Worm (Caenorhabditis elegans) whole organism, mixed stage, embryonic: ENCODE measurements around the gene T14B4.20.

Experiments
- M03D4.4 ChIP-seq: sonication (generic microtip); optimal IDR thresholded peaks from 2 replicates; lab custom pipeline; 2017; ENCODE audit warnings: mild to moderate bottlenecking, missing genetic modification characterization, missing compliant biosample characterization
- bed-3 ChIP-seq: fragments of 200-800 bp; sonication (Bioruptor generic); optimal IDR thresholded peaks from 3 replicates; lab custom pipeline; 2018; ENCODE audit warnings: mild to moderate bottlenecking, missing genetic modification characterization, moderate library complexity, missing compliant biosample characterization
- blmp-1 ChIP-seq: fragments of 150-350 bp; optimal IDR thresholded peaks from 2 replicates; lab custom pipeline; 2014; ENCODE audit warnings: missing biosample characterization, missing genetic modification characterization
- ceh-39 ChIP-seq: fragments of 150-350 bp; optimal IDR thresholded peaks from 2 replicates; lab custom pipeline; 2014; ENCODE audit warnings: missing biosample characterization, missing genetic modification characterization
- ceh-43 ChIP-seq: fragments of 200-800 bp; sonication (Bioruptor generic); optimal IDR thresholded peaks from 2 replicates; lab custom pipeline; 2018; ENCODE audit warnings: mild to moderate bottlenecking, missing genetic modification characterization, moderate library complexity, missing compliant biosample characterization
- ceh-83 ChIP-seq: fragments of 200-800 bp; sonication (Bioruptor generic); optimal IDR thresholded peaks from 2 replicates; lab custom pipeline; 2018; ENCODE audit warnings: mild to moderate bottlenecking, missing genetic modification characterization, missing compliant biosample characterization
- ces-1 ChIP-seq: fragments of 150-350 bp; optimal IDR thresholded peaks from 2 replicates; lab custom pipeline; 2014; ENCODE audit warnings: missing biosample characterization, missing genetic modification reagents, missing genetic modification characterization
- cnd-1 ChIP-seq: fragments of 200-800 bp; sonication (Bioruptor generic); optimal IDR thresholded peaks from 2 replicates; lab custom pipeline; 2018; ENCODE audit warnings: mild to moderate bottlenecking, missing genetic modification characterization, missing compliant biosample characterization
- drap-1 ChIP-seq: fragments of 200-800 bp; sonication (Bioruptor generic); optimal IDR thresholded peaks from 3 replicates; lab custom pipeline; 2018; ENCODE audit warnings: mild to moderate bottlenecking, missing genetic modification characterization, missing compliant biosample characterization
- elt-1 ChIP-seq: sonication (generic microtip); optimal IDR thresholded peaks from 2 replicates; lab custom pipeline; 2017; ENCODE audit warnings: missing genetic modification characterization, mild to moderate bottlenecking, missing compliant biosample characterization, antibody characterized with exemption, moderate library complexity, borderline replicate concordance; ENCODE audit not compliant: insufficient read depth
- elt-3 ChIP-seq: fragments of 150-350 bp; optimal IDR thresholded peaks from 2 replicates; lab custom pipeline; 2014; ENCODE audit warnings: missing biosample characterization, missing genetic modification characterization
- flh-1 ChIP-seq: fragments of 200-800 bp; sonication (Bioruptor generic); optimal IDR thresholded peaks from 2 replicates; lab custom pipeline; 2018; ENCODE audit warnings: mild to moderate bottlenecking, missing genetic modification characterization, moderate library complexity, missing compliant biosample characterization
- ham-2 ChIP-seq: fragments of 200-800 bp; sonication (Bioruptor generic); optimal IDR thresholded peaks from 2 replicates; lab custom pipeline; 2018; ENCODE audit warnings: mild to moderate bottlenecking, missing genetic modification characterization, missing compliant biosample characterization
- hlh-1 ChIP-seq: fragments of 150-350 bp; optimal IDR thresholded peaks from 2 replicates; lab custom pipeline; 2014; ENCODE audit warnings: missing biosample characterization, missing genetic modification reagents, missing genetic modification characterization
- lin-13 ChIP-seq: fragments of 150-350 bp; optimal IDR thresholded peaks from 2 replicates; lab custom pipeline; 2014; ENCODE audit warnings: missing biosample characterization, missing genetic modification characterization
- lin-32 ChIP-seq: fragments of 200-800 bp; sonication (Bioruptor generic); optimal IDR thresholded peaks from 2 replicates; lab custom pipeline; 2018; ENCODE audit warnings: mild to moderate bottlenecking, missing genetic modification characterization, missing compliant biosample characterization
- lsy-2 ChIP-seq: fragments of 150-350 bp; optimal IDR thresholded peaks from 2 replicates; lab custom pipeline; 2014; ENCODE audit warnings: missing biosample characterization, missing genetic modification characterization
- mab-5 ChIP-seq: fragments of 150-350 bp; optimal IDR thresholded peaks from 2 replicates; lab custom pipeline; 2014; ENCODE audit warnings: missing biosample characterization, missing genetic modification characterization
- mep-1 ChIP-seq: fragments of 150-350 bp; optimal IDR thresholded peaks from 2 replicates; lab custom pipeline; 2017; ENCODE audit warnings: missing biosample characterization, missing genetic modification reagents, missing genetic modification characterization, inconsistent platforms
- mls-2 ChIP-seq: sonication (generic microtip); optimal IDR thresholded peaks from 2 replicates; lab custom pipeline; 2016; ENCODE audit warnings: mild to moderate bottlenecking, missing genetic modification characterization, moderate library complexity, missing compliant biosample characterization
- nhr-12 ChIP-seq: fragments of 150-350 bp; optimal IDR thresholded peaks from 2 replicates; lab custom pipeline; 2014; ENCODE audit warnings: missing biosample characterization, missing genetic modification characterization
- nhr-2 ChIP-seq: fragments of 150-350 bp; optimal IDR thresholded peaks from 2 replicates; lab custom pipeline; 2014; ENCODE audit warnings: missing biosample characterization, missing genetic modification characterization
- nhr-237 ChIP-seq: fragments of 150-350 bp; optimal IDR thresholded peaks from 2 replicates; lab custom pipeline; 2014; ENCODE audit warnings: missing biosample characterization, missing genetic modification characterization
- nhr-28 ChIP-seq: fragments of 150-350 bp; optimal IDR thresholded peaks from 2 replicates; lab custom pipeline; 2014; ENCODE audit warnings: missing biosample characterization, missing genetic modification characterization
- nhr-76 ChIP-seq: sonication (generic microtip); optimal IDR thresholded peaks from 2 replicates; lab custom pipeline; 2017; ENCODE audit warnings: missing biosample characterization, missing genetic modification characterization
- pha-4 ChIP-seq: fragments of 150-350 bp; optimal IDR thresholded peaks from 2 replicates; lab custom pipeline; 2018; ENCODE audit warnings: missing biosample characterization, missing genetic modification reagents, missing genetic modification characterization
- sem-2 ChIP-seq: fragments of 200-800 bp; sonication (Bioruptor generic); optimal IDR thresholded peaks from 2 replicates; lab custom pipeline; 2018; ENCODE audit warnings: mild to moderate bottlenecking, missing genetic modification characterization, missing compliant biosample characterization
- snpc-4 ChIP-seq: fragments of 150-350 bp; optimal IDR thresholded peaks from 2 replicates; lab custom pipeline; 2014; ENCODE audit warnings: missing biosample characterization, missing genetic modification characterization
- sptf-1 ChIP-seq: sonication (generic microtip); optimal IDR thresholded peaks from 2 replicates; lab custom pipeline; 2017; ENCODE audit warnings: mild to moderate bottlenecking, missing genetic modification characterization, moderate library complexity, missing compliant biosample characterization
- tbx-8 ChIP-seq: fragments of 200-800 bp; sonication (Bioruptor generic); optimal IDR thresholded peaks from 2 replicates; lab custom pipeline; 2018; ENCODE audit warnings: mild to moderate bottlenecking, missing genetic modification characterization, moderate library complexity, missing compliant biosample characterization
- unc-120 ChIP-seq: sonication (generic microtip); optimal IDR thresholded peaks from 2 replicates; lab custom pipeline; 2017; ENCODE audit warnings: missing genetic modification characterization, missing compliant biosample characterization; ENCODE audit not compliant: poor library complexity, severe bottlenecking
- unc-39 ChIP-seq: fragments of 150-350 bp; optimal IDR thresholded peaks from 2 replicates; lab custom pipeline; 2014; ENCODE audit warnings: missing biosample characterization, missing genetic modification characterization
- unc-62 ChIP-seq: fragments of 150-350 bp; optimal IDR thresholded peaks from 2 replicates; lab custom pipeline; 2014; ENCODE audit warnings: missing biosample characterization, missing genetic modification reagents, missing genetic modification characterization
- ztf-11 ChIP-seq: fragments of 150-350 bp; optimal IDR thresholded peaks from 2 replicates; lab custom pipeline; 2014; ENCODE audit warnings: missing biosample characterization, missing genetic modification characterization

The T14B4.20 gene

ce11 chrII:6713003-6713402 lies 3.7 kb upstream of the T14B4.20 start:
- no peak for TF ChIP-seq M03D4.4
- TF ChIP-seq nhr-12 (tag; lab: Kevin White, UChicago), result no peak
- TF ChIP-seq drap-1 (GFP tag; lab: Kevin White, UChicago), result no peak
- TF ChIP-seq unc-120 (tag; lab: Kevin White, UChicago), result no peak
- no peak for TF ChIP-seq hlh-1
- TF ChIP-seq elt-1 (tag; lab: Kevin White, UChicago), result peak; percentile 51
- TF ChIP-seq nhr-2 (tag; lab: Kevin White, UChicago), result no peak
- no peak for TF ChIP-seq sptf-1 (tag; lab: Kevin White, UChicago)
- no peak for TF ChIP-seq flh-1
- TF ChIP-seq unc-62, result peak; percentile 32
- no peak for TF ChIP-seq lsy-2 (tag; lab: Kevin White, UChicago)
- no peak for TF ChIP-seq nhr-237 (tag; lab: Kevin White, UChicago)
- TF ChIP-seq blmp-1 (tag; lab: Kevin White, UChicago), result no peak
- TF ChIP-seq ceh-43 (GFP tag; lab: Kevin White, UChicago), result no peak
- peak; percentile 84 for TF ChIP-seq ham-2 (GFP tag; lab: Kevin White, UChicago)

- TF ChIP-seq nhr-2 (tag; lab: Kevin White, UChicago), result no peak
- peak; percentile 82 for TF ChIP-seq blmp-1 (tag; lab: Kevin White, UChicago)
- TF ChIP-seq unc-62, result peak; percentile 23
- TF ChIP-seq elt-3 (tag; lab: Kevin White, UChicago), result peak; percentile 34
- peak; percentile 8 for TF ChIP-seq elt-1 (tag; lab: Kevin White, UChicago)
Observed at ce11 chrII:6713832-6714342, 2.8 kb upstream of the T14B4.20 start, which contains the start of gene dpy-2. dpy-2 (plus strand) TSS chrII:6714292.

ce11 chrII:6715853-6716252 lies 848 bp upstream of the T14B4.20 start:
- TF ChIP-seq mls-2 (no peak), flh-1 (no peak), lin-32 (GFP tag; lab: Kevin White, UChicago) (no peak), ceh-39 (no peak), ceh-83 (no peak), drap-1 (GFP tag; lab: Kevin White, UChicago) (no peak)

ce11 chrII:6718221-6718620 lies 1.5 kb downstream of the T14B4.20 start, which contains the start of gene tsp-10:
tsp-10 (plus strand) TSS chrII:6718586.
- no peak for TF ChIP-seq snpc-4 (tag; lab: Kevin White, UChicago)
- TF ChIP-seq nhr-12 (tag; lab: Kevin White, UChicago), result no peak
- no peak for TF ChIP-seq nhr-76 (tag; lab: Kevin White, UChicago)
- no peak for TF ChIP-seq M03D4.4
- TF ChIP-seq cnd-1 (tag; lab: Kevin White, UChicago), result no peak
- TF ChIP-seq ham-2 (GFP tag; lab: Kevin White, UChicago), result no peak
- TF ChIP-seq lsy-2 (tag; lab: Kevin White, UChicago), result no peak
- no peak for TF ChIP-seq tbx-8 (GFP tag; lab: Kevin White, UChicago)
- TF ChIP-seq elt-1 (tag; lab: Kevin White, UChicago), result no peak
- no peak for TF ChIP-seq ces-1
- no peak for TF ChIP-seq drap-1 (GFP tag; lab: Kevin White, UChicago)
- no peak for TF ChIP-seq lin-13 (tag; lab: Kevin White, UChicago)
- TF ChIP-seq mab-5, result no peak

- TF ChIP-seq unc-39 (peak; percentile 48), drap-1 (GFP tag; lab: Kevin White, UChicago) (peak; percentile 30), cnd-1 (tag; lab: Kevin White, UChicago) (no peak), unc-120 (tag; lab: Kevin White, UChicago) (peak; percentile 41), ceh-39 (no peak), sptf-1 (tag; lab: Kevin White, UChicago) (peak; percentile 42), bed-3 (GFP tag; lab: Kevin White, UChicago) (peak; percentile 34), elt-1 (tag; lab: Kevin White, UChicago) (no peak), lin-32 (GFP tag; lab: Kevin White, UChicago) (no peak), mab-5 (no peak), nhr-2 (tag; lab: Kevin White, UChicago) (no peak), elt-3 (tag; lab: Kevin White, UChicago) (no peak), sem-2 (GFP tag; lab: Kevin White, UChicago) (no peak), nhr-76 (tag; lab: Kevin White, UChicago) (no peak), nhr-28 (tag; lab: Kevin White, UChicago) (no peak), pha-4 (no peak), mep-1 (tag; lab: Kevin White, UChicago) (peak; percentile 5), M03D4.4 (peak; percentile 52), unc-62 (no peak), ces-1 (no peak), ztf-11 (no peak), flh-1 (no peak), tbx-8 (GFP tag; lab: Kevin White, UChicago) (no peak)
- TF ChIP-seq, all 35 proteins: peak for 7
Observed at ce11 chrII:6721581-6721980, 4.9 kb downstream of the T14B4.20 start.
